Worm (Caenorhabditis elegans) whole organism, mixed stage, embryonic: ENCODE data around the gene lat-1.

ENCODE experiments used
- blmp-1 ChIP-seq: fragments of 150-350 bp; optimal IDR thresholded peaks from 2 replicates; lab custom pipeline; 2014; ENCODE audit warnings: missing biosample characterization, missing genetic modification characterization
- ceh-43 ChIP-seq: fragments of 200-800 bp; sonication (Bioruptor generic); optimal IDR thresholded peaks from 2 replicates; lab custom pipeline; 2018; ENCODE audit warnings: mild to moderate bottlenecking, missing genetic modification characterization, moderate library complexity, missing compliant biosample characterization
- ceh-83 ChIP-seq: fragments of 200-800 bp; sonication (Bioruptor generic); optimal IDR thresholded peaks from 2 replicates; lab custom pipeline; 2018; ENCODE audit warnings: mild to moderate bottlenecking, missing genetic modification characterization, missing compliant biosample characterization
- elt-1 ChIP-seq: sonication (generic microtip); optimal IDR thresholded peaks from 2 replicates; lab custom pipeline; 2017; ENCODE audit warnings: missing genetic modification characterization, mild to moderate bottlenecking, missing compliant biosample characterization, antibody characterized with exemption, moderate library complexity, borderline replicate concordance; ENCODE audit not compliant: insufficient read depth
- mab-5 ChIP-seq: fragments of 150-350 bp; optimal IDR thresholded peaks from 2 replicates; lab custom pipeline; 2014; ENCODE audit warnings: missing biosample characterization, missing genetic modification characterization
- nhr-237 ChIP-seq: fragments of 150-350 bp; optimal IDR thresholded peaks from 2 replicates; lab custom pipeline; 2014; ENCODE audit warnings: missing biosample characterization, missing genetic modification characterization
- nhr-76 ChIP-seq: sonication (generic microtip); optimal IDR thresholded peaks from 2 replicates; lab custom pipeline; 2017; ENCODE audit warnings: missing biosample characterization, missing genetic modification characterization
- pha-4 ChIP-seq: fragments of 150-350 bp; optimal IDR thresholded peaks from 2 replicates; lab custom pipeline; 2018; ENCODE audit warnings: missing biosample characterization, missing genetic modification reagents, missing genetic modification characterization
- tbx-8 ChIP-seq: fragments of 200-800 bp; sonication (Bioruptor generic); optimal IDR thresholded peaks from 2 replicates; lab custom pipeline; 2018; ENCODE audit warnings: mild to moderate bottlenecking, missing genetic modification characterization, moderate library complexity, missing compliant biosample characterization
- unc-39 ChIP-seq: fragments of 150-350 bp; optimal IDR thresholded peaks from 2 replicates; lab custom pipeline; 2014; ENCODE audit warnings: missing biosample characterization, missing genetic modification characterization
- unc-62 ChIP-seq: fragments of 150-350 bp; optimal IDR thresholded peaks from 2 replicates; lab custom pipeline; 2014; ENCODE audit warnings: missing biosample characterization, missing genetic modification reagents, missing genetic modification characterization
- ztf-11 ChIP-seq: fragments of 150-350 bp; optimal IDR thresholded peaks from 2 replicates; lab custom pipeline; 2014; ENCODE audit warnings: missing biosample characterization, missing genetic modification characterization

DNA sequence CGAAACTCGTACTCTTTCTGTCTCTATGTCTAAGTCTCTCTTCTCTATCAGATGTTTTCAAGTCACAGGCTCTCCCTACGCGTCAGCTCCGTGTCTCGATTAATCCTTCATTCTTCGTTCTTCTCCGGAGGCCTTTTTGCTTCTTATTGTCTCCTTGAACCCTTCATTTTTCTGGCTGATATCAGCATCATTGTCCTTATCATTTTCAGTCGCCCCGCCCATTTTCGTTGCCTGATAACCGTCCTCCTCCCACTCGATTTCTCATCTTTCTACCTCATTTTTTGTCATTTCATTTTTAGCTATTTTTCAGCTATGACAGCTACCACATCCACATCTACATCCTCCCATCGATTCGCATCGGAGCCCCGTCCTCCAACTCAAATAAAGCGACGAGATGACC is 25.5 kb downstream of the lat-1 start, which contains the start of gene B0457.6:
- no peak for TF ChIP-seq unc-62 (GFP tag; lab: Kevin White, UChicago)
- no peak for TF ChIP-seq tbx-8 (GFP tag; lab: Kevin White, UChicago)
- no peak for TF ChIP-seq ceh-43
- TF ChIP-seq ztf-11 (tag; lab: Kevin White, UChicago), result no peak
- TF ChIP-seq unc-39, result no peak
- TF ChIP-seq nhr-237 (tag; lab: Kevin White, UChicago), result no peak
- no peak for TF ChIP-seq blmp-1
- TF ChIP-seq pha-4, result no peak
- no peak for TF ChIP-seq elt-1 (tag; lab: Kevin White, UChicago)
- TF ChIP-seq ceh-83 (GFP tag; lab: Kevin White, UChicago), result no peak
- no peak for TF ChIP-seq nhr-76 (tag; lab: Kevin White, UChicago)
- no peak for TF ChIP-seq mab-5
